Worm (Caenorhabditis elegans) whole organism, young adult: ENCODE results near the gene F44E5.2.

Experiments
- C17E4.6 ChIP-seq: fragments of 200-800 bp; sonication (Bioruptor generic); IDR thresholded peaks from 2 replicates; pipeline ENCODE4 v1.3.6; 2022; ENCODE audit warnings: missing genetic modification reagents, missing genetic modification characterization, missing compliant biosample characterization
- F10E7.11 ChIP-seq: sonication (generic microtip); optimal IDR thresholded peaks from 2 replicates; lab custom pipeline; 2017; ENCODE audit warnings: mild to moderate bottlenecking, missing genetic modification characterization, moderate library complexity, missing compliant biosample characterization
- F33H1.4 ChIP-seq: fragments of 200-800 bp; sonication (Bioruptor generic); IDR thresholded peaks from 2 replicates; pipeline ENCODE4 v1.3.6; 2022; ENCODE audit warnings: missing genetic modification reagents, missing genetic modification characterization, missing compliant biosample characterization
- F57A8.1 ChIP-seq: fragments of 200-800 bp; sonication (Bioruptor generic); optimal IDR thresholded peaks from 2 replicates; lab custom pipeline; 2018; ENCODE audit warnings: mild to moderate bottlenecking, missing genetic modification characterization, moderate library complexity, missing compliant biosample characterization
- K12H6.12 ChIP-seq: fragments of 200-800 bp; sonication (Bioruptor generic); optimal IDR thresholded peaks from 2 replicates; lab custom pipeline; 2018; ENCODE audit warnings: mild to moderate bottlenecking, missing genetic modification characterization, missing compliant biosample characterization
- T07F8.4 ChIP-seq: sonication (generic microtip); optimal IDR thresholded peaks from 2 replicates; lab custom pipeline; 2016; ENCODE audit warnings: mild to moderate bottlenecking, missing genetic modification characterization, moderate library complexity, missing compliant biosample characterization
- athp-1 ChIP-seq: sonication (generic microtip); optimal IDR thresholded peaks from 2 replicates; lab custom pipeline; 2017; ENCODE audit warnings: mild to moderate bottlenecking, missing genetic modification characterization, missing compliant biosample characterization
- cebp-1 ChIP-seq, 2 experiments: fragments of 200-800 bp in 1 of 2; sonication (Bioruptor generic) in 1 of 2; sonication (generic microtip) in 1 of 2; IDR thresholded peaks in 1 of 2; optimal IDR thresholded peaks in 1 of 2; 2 replicates each; pipeline versions ENCODE4 v1.3.6 to Lab custom; 2017 to 2022; ENCODE audit warnings: missing compliant biosample characterization in 2 of 2, missing genetic modification characterization in 2 of 2, mild to moderate bottlenecking in 1 of 2, missing genetic modification reagents in 1 of 2, moderate library complexity in 1 of 2
- ceh-100 ChIP-seq: fragments of 200-800 bp; sonication (Bioruptor generic); IDR thresholded peaks from 2 replicates; pipeline ENCODE4 v1.3.6; 2022; ENCODE audit warnings: missing genetic modification reagents, missing genetic modification characterization, missing compliant biosample characterization
- ceh-27 ChIP-seq: fragments of 200-800 bp; sonication (Bioruptor generic); optimal IDR thresholded peaks from 2 replicates; lab custom pipeline; 2018; ENCODE audit warnings: mild to moderate bottlenecking, missing genetic modification characterization, moderate library complexity, missing compliant biosample characterization
- ceh-40 ChIP-seq: fragments of 200-800 bp; sonication (Bioruptor generic); IDR thresholded peaks from 2 replicates; pipeline ENCODE4 v1.3.6; 2022; ENCODE audit warnings: missing genetic modification characterization, missing compliant biosample characterization
- chd-7 ChIP-seq: sonication (generic microtip); optimal IDR thresholded peaks from 2 replicates; lab custom pipeline; 2016; ENCODE audit warnings: mild to moderate bottlenecking, missing genetic modification characterization, moderate library complexity, missing compliant biosample characterization
- die-1 ChIP-seq: sonication (generic microtip); optimal IDR thresholded peaks from 2 replicates; lab custom pipeline; 2016; ENCODE audit warnings: missing genotype, mild to moderate bottlenecking, missing genetic modification characterization, missing compliant biosample characterization
- dox-1 ChIP-seq: fragments of 200-800 bp; sonication (Bioruptor generic); IDR thresholded peaks from 2 replicates; pipeline ENCODE4 v1.3.6; 2022; ENCODE audit warnings: missing genetic modification reagents, missing genetic modification characterization, missing compliant biosample characterization
- efl-1 ChIP-seq: fragments of 150-350 bp; optimal IDR thresholded peaks from 2 replicates; lab custom pipeline; 2014; ENCODE audit warnings: missing biosample characterization, missing genetic modification reagents, missing genetic modification characterization
- egl-18 ChIP-seq: fragments of 200-800 bp; sonication (Bioruptor generic); IDR thresholded peaks from 2 replicates; pipeline ENCODE4 v1.3.6; 2022; ENCODE audit warnings: missing genetic modification reagents, missing genetic modification characterization, missing compliant biosample characterization
- ekl-4 ChIP-seq: fragments of 200-800 bp; sonication (Bioruptor generic); IDR thresholded peaks from 2 replicates; pipeline ENCODE4 v1.3.6; 2022; ENCODE audit warnings: missing genetic modification reagents, missing genetic modification characterization, missing compliant biosample characterization
- fkh-3 ChIP-seq: sonication (generic microtip); optimal IDR thresholded peaks from 2 replicates; lab custom pipeline; 2016; ENCODE audit warnings: mild to moderate bottlenecking, missing genetic modification characterization, missing compliant biosample characterization
- him-1 ChIP-seq: sonication (generic microtip); optimal IDR thresholded peaks from 2 replicates; lab custom pipeline; 2016; ENCODE audit warnings: missing genotype, missing genetic modification reagents, missing genetic modification characterization, missing compliant biosample characterization
- hlh-12 ChIP-seq: sonication (generic microtip); optimal IDR thresholded peaks from 2 replicates; lab custom pipeline; 2016; ENCODE audit warnings: missing genetic modification characterization, missing compliant biosample characterization
- lag-1 ChIP-seq: fragments of 200-800 bp; sonication (Bioruptor generic); IDR thresholded peaks from 2 replicates; pipeline ENCODE4 v1.3.6; 2022; ENCODE audit warnings: missing genetic modification reagents, missing genetic modification characterization, missing compliant biosample characterization
- lin-26 ChIP-seq: fragments of 200-800 bp; sonication (Bioruptor generic); IDR thresholded peaks from 2 replicates; pipeline ENCODE4 v1.3.6; 2022; ENCODE audit warnings: missing genetic modification reagents, missing genetic modification characterization, missing compliant biosample characterization
- lin-54 ChIP-seq: fragments of 200-800 bp; sonication (Bioruptor generic); optimal IDR thresholded peaks from 2 replicates; lab custom pipeline; 2018; ENCODE audit warnings: mild to moderate bottlenecking, missing genetic modification characterization, missing compliant biosample characterization
- lir-1 ChIP-seq: fragments of 200-800 bp; sonication (Bioruptor generic); conservative IDR thresholded peaks from 2 replicates; pipeline ENCODE4 v1.3.6; 2022; ENCODE audit warnings: missing genetic modification reagents, missing genetic modification characterization, missing compliant biosample characterization
- lsl-1 ChIP-seq: fragments of 200-800 bp; sonication (Bioruptor generic); optimal IDR thresholded peaks from 2 replicates; lab custom pipeline; 2018; ENCODE audit warnings: mild to moderate bottlenecking, missing genetic modification characterization, moderate library complexity, missing compliant biosample characterization
- lsy-27 ChIP-seq: sonication (generic microtip); optimal IDR thresholded peaks from 2 replicates; lab custom pipeline; 2017; ENCODE audit warnings: missing genetic modification characterization, mild to moderate bottlenecking, missing compliant biosample characterization, antibody characterized with exemption, missing genotype, borderline replicate concordance; ENCODE audit not compliant: insufficient read depth
- madf-10 ChIP-seq: sonication (generic microtip); optimal IDR thresholded peaks from 2 replicates; lab custom pipeline; 2016; ENCODE audit warnings: mild to moderate bottlenecking, missing genetic modification characterization, missing compliant biosample characterization
- madf-8 ChIP-seq: fragments of 200-800 bp; sonication (Bioruptor generic); conservative IDR thresholded peaks from 2 replicates; pipeline ENCODE4 v1.3.6; 2022; ENCODE audit warnings: missing genetic modification reagents, missing genetic modification characterization, missing compliant biosample characterization
- mcd-1 ChIP-seq: fragments of 200-800 bp; sonication (Bioruptor generic); IDR thresholded peaks from 2 replicates; pipeline ENCODE4 v1.3.6; 2022; ENCODE audit warnings: missing genetic modification reagents, missing genetic modification characterization, missing compliant biosample characterization
- mel-28 ChIP-seq: sonication (generic microtip); optimal IDR thresholded peaks from 2 replicates; lab custom pipeline; 2016; ENCODE audit warnings: borderline replicate concordance, mild to moderate bottlenecking, missing genetic modification characterization, missing compliant biosample characterization
- mes-4 ChIP-seq: sonication (generic microtip); optimal IDR thresholded peaks from 2 replicates; lab custom pipeline; 2016; ENCODE audit warnings: missing genotype, missing genetic modification characterization, missing compliant biosample characterization
- mxl-1 ChIP-seq: sonication (generic microtip); optimal IDR thresholded peaks from 2 replicates; lab custom pipeline; 2016; ENCODE audit warnings: missing genetic modification characterization, missing compliant biosample characterization
- nfya-1 ChIP-seq: sonication (generic microtip); optimal IDR thresholded peaks from 2 replicates; lab custom pipeline; 2017; ENCODE audit warnings: antibody characterized with exemption, missing compliant biosample characterization, missing genetic modification characterization, borderline replicate concordance; ENCODE audit not compliant: insufficient read depth
- nfya-2 ChIP-seq: fragments of 200-800 bp; sonication (Bioruptor generic); IDR thresholded peaks from 2 replicates; pipeline ENCODE4 v1.3.6; 2022; ENCODE audit warnings: missing genetic modification reagents, missing genetic modification characterization, missing compliant biosample characterization
- nfyb-1 ChIP-seq: fragments of 200-800 bp; sonication (Bioruptor generic); IDR thresholded peaks from 2 replicates; pipeline ENCODE4 v1.3.6; 2022; ENCODE audit warnings: missing genetic modification reagents, missing genetic modification characterization, missing compliant biosample characterization
- nhr-179 ChIP-seq: sonication (generic microtip); optimal IDR thresholded peaks from 2 replicates; lab custom pipeline; 2016; ENCODE audit warnings: mild to moderate bottlenecking, missing genetic modification characterization, missing compliant biosample characterization
- pbrm-1 ChIP-seq: fragments of 200-800 bp; sonication (Bioruptor generic); IDR thresholded peaks from 2 replicates; pipeline ENCODE4 v1.3.6; 2022; ENCODE audit warnings: missing genetic modification reagents, missing genetic modification characterization, missing compliant biosample characterization
- pha-4 ChIP-seq: fragments of 150-350 bp; sonication (generic microtip); optimal IDR thresholded peaks from 2 replicates; lab custom pipeline; 2014; ENCODE audit warnings: missing biosample characterization, missing genetic modification reagents, missing genetic modification characterization
- sdz-38 ChIP-seq: sonication (generic microtip); optimal IDR thresholded peaks from 2 replicates; lab custom pipeline; 2016; ENCODE audit warnings: missing genotype, missing genetic modification characterization, missing compliant biosample characterization
- snpc-1.1 ChIP-seq: sonication (generic microtip); optimal IDR thresholded peaks from 2 replicates; lab custom pipeline; 2017; ENCODE audit warnings: missing genetic modification characterization, mild to moderate bottlenecking, missing compliant biosample characterization, antibody characterized with exemption, moderate library complexity, missing genotype, missing genetic modification reagents; ENCODE audit not compliant: insufficient read depth
- snpc-1.3 ChIP-seq: sonication (generic microtip); optimal IDR thresholded peaks from 2 replicates; lab custom pipeline; 2017; ENCODE audit warnings: missing genetic modification characterization, mild to moderate bottlenecking, missing compliant biosample characterization, antibody characterized with exemption, moderate library complexity, missing genotype, missing genetic modification reagents; ENCODE audit not compliant: insufficient read depth
- somi-1 ChIP-seq: fragments of 200-800 bp; sonication (Bioruptor generic); optimal IDR thresholded peaks from 2 replicates; lab custom pipeline; 2018; ENCODE audit warnings: mild to moderate bottlenecking, missing genetic modification characterization, missing compliant biosample characterization
- unc-62 ChIP-seq: fragments of 150-350 bp; optimal IDR thresholded peaks from 2 replicates; lab custom pipeline; 2014; ENCODE audit warnings: missing biosample characterization, missing genetic modification reagents, missing genetic modification characterization
- ztf-22 ChIP-seq: fragments of 200-800 bp; sonication (Bioruptor generic); optimal IDR thresholded peaks from 2 replicates; lab custom pipeline; 2018; ENCODE audit warnings: mild to moderate bottlenecking, missing genetic modification characterization, moderate library complexity, missing compliant biosample characterization
- ztf-25 ChIP-seq: fragments of 200-800 bp; sonication (Bioruptor generic); IDR thresholded peaks from 2 replicates; pipeline ENCODE4 v1.3.6; 2022; ENCODE audit warnings: missing genetic modification reagents, missing genetic modification characterization, missing compliant biosample characterization
- ztf-28 ChIP-seq: fragments of 200-800 bp; sonication (Bioruptor generic); IDR thresholded peaks from 2 replicates; pipeline ENCODE4 v1.3.6; 2022; ENCODE audit warnings: missing genetic modification reagents, missing genetic modification characterization, missing compliant biosample characterization
- ztf-3 ChIP-seq: fragments of 200-800 bp; sonication (Bioruptor generic); optimal IDR thresholded peaks from 2 replicates; lab custom pipeline; 2018; ENCODE audit warnings: mild to moderate bottlenecking, missing genetic modification characterization, missing compliant biosample characterization
- ztf-6 ChIP-seq: fragments of 200-800 bp; sonication (Bioruptor generic); IDR thresholded peaks from 2 replicates; pipeline ENCODE4 v1.3.6; 2022; ENCODE audit warnings: missing genetic modification reagents, missing genetic modification characterization, missing compliant biosample characterization

The F44E5.2 gene

DNA sequence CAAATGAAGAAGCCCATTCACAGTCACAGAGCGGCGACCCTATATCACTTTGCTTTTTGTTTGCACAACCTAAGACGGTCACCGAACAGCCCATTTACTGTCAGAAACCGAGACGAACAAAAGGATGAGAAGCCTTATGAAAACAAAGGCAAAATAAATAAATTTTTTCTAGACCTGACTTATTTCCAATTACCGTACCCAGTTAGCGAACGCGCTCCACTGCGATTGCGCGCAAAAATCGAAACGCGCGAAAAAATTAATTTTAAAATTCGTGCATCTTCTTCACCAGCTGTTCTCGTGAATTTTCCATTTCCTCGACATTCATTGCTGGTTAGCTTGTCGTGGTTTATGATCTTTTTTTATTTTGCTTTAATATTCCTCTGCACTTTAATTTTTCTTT is 15.9 kb downstream of the F44E5.2 start, which contains the start of gene F43G6.16 (continued):
- TF ChIP-seq nfya-2 (GFP tag; lab: Robert Waterston, UW) (no peak), lin-26 (GFP tag; lab: Robert Waterston, UW) (no peak), ceh-100 (peak; percentile 60), fkh-3 (tag; lab: Kevin White, UChicago) (no peak), F33H1.4 (GFP tag; lab: Robert Waterston, UW) (peak; percentile 89), snpc-1.3 (tag; lab: Kevin White, UChicago) (peak; percentile 64), cebp-1 (GFP tag; IDR thresholded peaks at IDR 0.05; lab: Robert Waterston, UW) (no peak), cebp-1 (tag; optimal IDR thresholded peaks at IDR 0.05; lab: Kevin White, UChicago) (no peak), egl-18 (GFP tag; lab: Robert Waterston, UW) (no peak), nhr-179 (tag; lab: Kevin White, UChicago) (no peak), snpc-1.1 (tag; lab: Kevin White, UChicago) (peak; percentile 33), ztf-22 (GFP tag; lab: Kevin White, UChicago) (no peak), T07F8.4 (tag; lab: Kevin White, UChicago) (no peak), mxl-1 (tag; lab: Kevin White, UChicago) (no peak), ztf-3 (GFP tag; lab: Kevin White, UChicago) (no peak), die-1 (tag; lab: Kevin White, UChicago) (no peak), pbrm-1 (GFP tag; lab: Robert Waterston, UW) (peak; percentile 77), mel-28 (no peak), lsy-27 (tag; lab: Kevin White, UChicago) (no peak), F10E7.11 (no peak), lir-1 (GFP tag; lab: Robert Waterston, UW) (peak; percentile 77), C17E4.6 (peak; percentile 64; the same call in 1 of the 2 replicates), ceh-40 (GFP tag; lab: Robert Waterston, UW) (no peak), madf-8 (GFP tag; lab: Robert Waterston, UW) (peak; percentile 100), unc-62 (GFP tag; lab: Kevin White, UChicago) (no peak), dox-1 (GFP tag; lab: Robert Waterston, UW) (peak; percentile 89), K12H6.12 (no peak), F57A8.1 (GFP tag; lab: Kevin White, UChicago) (no peak), ekl-4 (GFP tag; lab: Robert Waterston, UW) (peak; percentile 63), madf-10 (no peak), him-1 (tag; lab: Kevin White, UChicago) (peak; percentile 71), mes-4 (no peak), lsl-1 (GFP tag; lab: Kevin White, UChicago) (peak; percentile 99), chd-7 (tag; lab: Kevin White, UChicago) (no peak), hlh-12 (tag; lab: Kevin White, UChicago) (no peak), ztf-25 (GFP tag; lab: Robert Waterston, UW) (0 out of 2 replicates have a peak, but pooled peaks have one; percentile 54), mcd-1 (GFP tag; lab: Robert Waterston, UW) (peak; percentile 94), somi-1 (GFP tag; lab: Kevin White, UChicago) (no peak), ztf-28 (GFP tag; lab: Robert Waterston, UW) (peak; percentile 76; the same call in 1 of the 2 replicates), pha-4 (tag; lab: Kevin White, UChicago) (no peak), lag-1 (GFP tag; lab: Robert Waterston, UW) (no peak), athp-1 (tag; lab: Kevin White, UChicago) (peak; percentile 51), efl-1 (GFP tag; lab: Kevin White, UChicago) (peak; percentile 98), ztf-6 (GFP tag; lab: Robert Waterston, UW) (no peak), nfyb-1 (0 out of 2 replicates have a peak, but pooled peaks have one; percentile 50), lin-54 (GFP tag; lab: Kevin White, UChicago) (peak; percentile 95), sdz-38 (tag; lab: Kevin White, UChicago) (no peak), ceh-27 (no peak), nfya-1 (tag; lab: Kevin White, UChicago) (no peak)
